Worm (Caenorhabditis elegans) whole organism, young adult: ENCODE data around the gene col-69.

Experiments
- D2030.7 ChIP-seq: fragments of 200-800 bp; sonication (Bioruptor generic); IDR thresholded peaks from 2 replicates; pipeline ENCODE4 v1.3.6; 2022; ENCODE audit warnings: missing genetic modification reagents, missing genetic modification characterization, missing compliant biosample characterization
- F49E8.2 ChIP-seq: sonication (generic microtip); optimal IDR thresholded peaks from 3 replicates; lab custom pipeline; 2017; ENCODE audit warnings: missing genetic modification characterization, mild to moderate bottlenecking, missing compliant biosample characterization, antibody characterized with exemption, moderate library complexity; ENCODE audit not compliant: insufficient read depth
- ama-1 ChIP-seq, 3 experiments: fragments of 150-350 bp in 1 of 3; sonication (generic microtip) in 2 of 3; optimal IDR thresholded peaks; 2 replicates each; lab custom pipeline; 2014 to 2018; ENCODE audit warnings: missing biosample characterization in 2 of 3, missing genetic modification characterization in 2 of 3, missing genetic modification reagents in 2 of 3
- egl-44 ChIP-seq: fragments of 200-800 bp; sonication (Bioruptor generic); IDR thresholded peaks from 2 replicates; pipeline ENCODE4 v1.3.6; 2022; ENCODE audit warnings: missing genetic modification reagents, missing genetic modification characterization, missing compliant biosample characterization
- nhr-80 ChIP-seq: sonication (generic microtip); optimal IDR thresholded peaks from 2 replicates; lab custom pipeline; 2016; ENCODE audit warnings: missing genetic modification characterization, missing compliant biosample characterization
- rpc-1 ChIP-seq, 2 experiments: fragments of 150-350 bp in 1 of 2; sonication (generic microtip) in 1 of 2; optimal IDR thresholded peaks; 2 replicates each; lab custom pipeline; 2014 to 2018; ENCODE audit warnings: missing biosample characterization in 1 of 2, missing genetic modification characterization in 1 of 2, missing genetic modification reagents in 1 of 2, missing genotype in 1 of 2
- unc-130 ChIP-seq: sonication (generic microtip); optimal IDR thresholded peaks from 2 replicates; lab custom pipeline; 2016; ENCODE audit warnings: missing genetic modification reagents, missing genetic modification characterization, missing compliant biosample characterization
- unc-62 ChIP-seq: fragments of 150-350 bp; optimal IDR thresholded peaks from 2 replicates; lab custom pipeline; 2014; ENCODE audit warnings: missing biosample characterization, missing genetic modification reagents, missing genetic modification characterization
- ztf-18 ChIP-seq: sonication (generic microtip); optimal IDR thresholded peaks from 2 replicates; lab custom pipeline; 2016; ENCODE audit warnings: missing genotype, mild to moderate bottlenecking, missing genetic modification characterization, missing compliant biosample characterization

ce11 chrII:255124-255523 is 50.4 kb downstream of the col-69 start:
- peak; percentile 75 for TF ChIP-seq unc-130 (GFP tag; lab: Kevin White, UChicago)
- TF ChIP-seq ztf-18 (tag; lab: Kevin White, UChicago) = peak; percentile 83
- 0 out of 2 replicates have a peak, but pooled peaks have one; percentile 41 for TF ChIP-seq egl-44 (GFP tag; lab: Robert Waterston, UW)
- TF ChIP-seq nhr-80 (tag; lab: Kevin White, UChicago) = peak; percentile 70
- peak; percentile 51 for TF ChIP-seq rpc-1 (optimal IDR thresholded peaks at IDR 0.05; lab: Kevin White, UChicago)
- no peak for TF ChIP-seq rpc-1 (tag; optimal IDR thresholded peaks at IDR 0.05; lab: Kevin White, UChicago)
- peak; percentile 93 for TF ChIP-seq D2030.7
- TF ChIP-seq F49E8.2 (tag; lab: Kevin White, UChicago) = peak; percentile 87
- no peak for TF ChIP-seq ama-1 (optimal IDR thresholded peaks at IDR 0.05; lab: Kevin White, UChicago)
- peak; percentile 7 to 67 for TF ChIP-seq ama-1 (GFP tag; optimal IDR thresholded peaks at IDR 0.05; lab: Kevin White, UChicago)
- no peak for TF ChIP-seq unc-62 (GFP tag; lab: Kevin White, UChicago)
